Worm (Caenorhabditis elegans) whole organism, L4 larva: ENCODE data around the gene cyp-34A5.

Source experiments
- D1046.2 ChIP-seq: fragments of 200-800 bp; sonication (Bioruptor generic); IDR thresholded peaks from 2 replicates; pipeline ENCODE4 v1.3.6; 2022; ENCODE audit warnings: missing genetic modification characterization, missing compliant biosample characterization
- F26F4.8 ChIP-seq: fragments of 200-800 bp; sonication (Bioruptor generic); conservative IDR thresholded peaks from 2 replicates; pipeline ENCODE4 v1.3.6; 2022; ENCODE audit warnings: missing genetic modification characterization, missing compliant biosample characterization
- F44E2.7 ChIP-seq: fragments of 200-800 bp; sonication (Bioruptor generic); IDR thresholded peaks from 2 replicates; pipeline ENCODE4 v2.1.2; 2022; ENCODE audit warnings: missing genetic modification characterization, missing compliant biosample characterization
- T20F7.1 ChIP-seq: fragments of 200-800 bp; sonication (Bioruptor generic); optimal IDR thresholded peaks from 2 replicates; lab custom pipeline; 2018; ENCODE audit warnings: mild to moderate bottlenecking, missing genetic modification characterization, missing compliant biosample characterization
- Y5F2A.4 ChIP-seq: fragments of 200-800 bp; sonication (Bioruptor generic); optimal IDR thresholded peaks from 2 replicates; lab custom pipeline; 2018; ENCODE audit warnings: mild to moderate bottlenecking, missing genetic modification characterization, missing compliant biosample characterization
- Y75B8A.6 ChIP-seq: fragments of 200-800 bp; sonication (Bioruptor generic); IDR thresholded peaks from 2 replicates; pipeline ENCODE4 v1.3.6; 2022; ENCODE audit warnings: missing genetic modification reagents, missing genetic modification characterization, missing compliant biosample characterization
- aly-2 ChIP-seq: sonication (generic microtip); optimal IDR thresholded peaks from 2 replicates; lab custom pipeline; 2018; ENCODE audit warnings: missing biosample characterization, missing genetic modification characterization
- ama-1 ChIP-seq: fragments of 150-350 bp; optimal IDR thresholded peaks from 2 replicates; lab custom pipeline; 2014; ENCODE audit warnings: inconsistent platforms, mixed read lengths
- ceh-20 ChIP-seq: fragments of 200-800 bp; sonication (Bioruptor generic); IDR thresholded peaks from 2 replicates; pipeline ENCODE4 v1.3.6; 2022; ENCODE audit warnings: missing genetic modification reagents, missing genetic modification characterization, missing compliant biosample characterization
- ceh-32 ChIP-seq: sonication (generic microtip); optimal IDR thresholded peaks from 2 replicates; lab custom pipeline; 2016; ENCODE audit warnings: mild to moderate bottlenecking, missing genetic modification characterization, missing compliant biosample characterization; ENCODE audit not compliant: poor library complexity
- ceh-44 ChIP-seq: fragments of 200-800 bp; sonication (Bioruptor generic); IDR thresholded peaks from 2 replicates; pipeline ENCODE4 v1.3.6; 2022; ENCODE audit warnings: missing genetic modification reagents, missing genetic modification characterization, missing compliant biosample characterization
- ceh-62 ChIP-seq: sonication (generic microtip); optimal IDR thresholded peaks from 2 replicates; lab custom pipeline; 2017; ENCODE audit warnings: missing biosample characterization, missing genetic modification characterization
- ceh-82 ChIP-seq: sonication (generic microtip); optimal IDR thresholded peaks from 2 replicates; lab custom pipeline; 2017; ENCODE audit warnings: missing biosample characterization, missing genetic modification characterization
- daf-19 ChIP-seq: fragments of 200-800 bp; sonication (Bioruptor generic); conservative IDR thresholded peaks from 2 replicates; pipeline ENCODE4 v1.3.6; 2022; ENCODE audit warnings: missing genetic modification characterization, missing compliant biosample characterization
- daf-8 ChIP-seq: fragments of 200-800 bp; sonication (Bioruptor generic); IDR thresholded peaks from 2 replicates; pipeline ENCODE4 v1.3.6; 2022; ENCODE audit warnings: missing genetic modification characterization, missing compliant biosample characterization
- dmd-6 ChIP-seq: fragments of 200-800 bp; sonication (Bioruptor generic); IDR thresholded peaks from 2 replicates; pipeline ENCODE4 v1.3.6; 2022; ENCODE audit warnings: missing genetic modification reagents, missing genetic modification characterization, missing compliant biosample characterization
- dmd-9 ChIP-seq: fragments of 200-800 bp; sonication (Bioruptor generic); IDR thresholded peaks from 2 replicates; pipeline ENCODE4 v1.3.6; 2022; ENCODE audit warnings: missing genetic modification reagents, missing genetic modification characterization, missing compliant biosample characterization
- duxl-1 ChIP-seq: sonication (generic microtip); optimal IDR thresholded peaks from 2 replicates; lab custom pipeline; 2016; ENCODE audit warnings: mild to moderate bottlenecking, missing genetic modification characterization, moderate library complexity, missing compliant biosample characterization; ENCODE audit not compliant: poor library complexity
- dve-1 ChIP-seq: sonication (generic microtip); optimal IDR thresholded peaks from 2 replicates; lab custom pipeline; 2017; ENCODE audit warnings: antibody characterized with exemption, mild to moderate bottlenecking, missing genetic modification characterization, missing compliant biosample characterization; ENCODE audit not compliant: insufficient read depth
- egl-27 ChIP-seq: sonication (generic microtip); optimal IDR thresholded peaks from 3 replicates; lab custom pipeline; 2017; ENCODE audit warnings: missing biosample characterization, missing genetic modification reagents, missing genetic modification characterization
- fkh-10 ChIP-seq: fragments of 150-350 bp; optimal IDR thresholded peaks from 2 replicates; lab custom pipeline; 2014; ENCODE audit warnings: missing biosample characterization, missing genetic modification reagents, missing genetic modification characterization
- fos-1 ChIP-seq: fragments of 150-350 bp; optimal IDR thresholded peaks from 2 replicates; lab custom pipeline; 2014; ENCODE audit warnings: missing biosample characterization, missing genetic modification characterization
- hif-1 ChIP-seq, 2 experiments: sonication (generic microtip); optimal IDR thresholded peaks; 2 replicates each; lab custom pipeline; 2016 to 2017; ENCODE audit warnings: missing compliant biosample characterization in 2 of 2, missing genetic modification characterization in 2 of 2, missing genetic modification reagents in 2 of 2, missing genotype in 2 of 2, mild to moderate bottlenecking in 1 of 2
- lim-7 ChIP-seq: fragments of 200-800 bp; sonication (Bioruptor generic); IDR thresholded peaks from 2 replicates; pipeline ENCODE4 v1.3.6; 2022; ENCODE audit warnings: missing genetic modification characterization, missing compliant biosample characterization
- lin-13 ChIP-seq: fragments of 150-350 bp; optimal IDR thresholded peaks from 2 replicates; lab custom pipeline; 2014; ENCODE audit warnings: missing biosample characterization, missing genetic modification reagents, missing genetic modification characterization
- lin-29 ChIP-seq: fragments of 200-800 bp; sonication (Bioruptor generic); IDR thresholded peaks from 2 replicates; pipeline ENCODE4 v1.3.6; 2022; ENCODE audit warnings: missing genetic modification reagents, missing genetic modification characterization, missing compliant biosample characterization
- lir-3 ChIP-seq: sonication (generic microtip); optimal IDR thresholded peaks from 2 replicates; lab custom pipeline; 2016; ENCODE audit warnings: mild to moderate bottlenecking, missing genetic modification characterization, missing compliant biosample characterization
- madf-9 ChIP-seq: fragments of 200-800 bp; sonication (Bioruptor generic); conservative IDR thresholded peaks from 2 replicates; pipeline ENCODE4 v1.3.6; 2022; ENCODE audit warnings: missing genetic modification reagents, missing genetic modification characterization, missing compliant biosample characterization
- mdl-1 ChIP-seq, 2 experiments: fragments of 150-350 bp in 1 of 2; sonication (generic microtip) in 1 of 2; optimal IDR thresholded peaks; 2 replicates each; lab custom pipeline; 2014 to 2017; ENCODE audit warnings: missing biosample characterization in 2 of 2, missing genetic modification characterization in 2 of 2
- mdt-29 ChIP-seq: fragments of 200-800 bp; sonication (Bioruptor generic); IDR thresholded peaks from 2 replicates; pipeline ENCODE4 v1.3.6; 2022; ENCODE audit warnings: missing genetic modification reagents, missing genetic modification characterization, missing compliant biosample characterization
- mxl-2 ChIP-seq: fragments of 200-800 bp; sonication (Bioruptor generic); conservative IDR thresholded peaks from 2 replicates; pipeline ENCODE4 v1.3.6; 2022; ENCODE audit warnings: missing genetic modification reagents, missing genetic modification characterization, missing compliant biosample characterization
- nhr-25 ChIP-seq: sonication (generic microtip); optimal IDR thresholded peaks from 2 replicates; lab custom pipeline; 2017; ENCODE audit warnings: missing genetic modification characterization, mild to moderate bottlenecking, missing compliant biosample characterization, antibody characterized with exemption, moderate library complexity, borderline replicate concordance; ENCODE audit not compliant: insufficient read depth
- nhr-28 ChIP-seq: fragments of 150-350 bp; optimal IDR thresholded peaks from 2 replicates; lab custom pipeline; 2014; ENCODE audit warnings: missing biosample characterization, missing genetic modification characterization
- nhr-41 ChIP-seq: fragments of 200-800 bp; sonication (Bioruptor generic); IDR thresholded peaks from 2 replicates; pipeline ENCODE4 v1.3.6; 2022; ENCODE audit warnings: missing genetic modification reagents, missing genetic modification characterization, missing compliant biosample characterization
- nhr-42 ChIP-seq: fragments of 200-800 bp; sonication (Bioruptor generic); IDR thresholded peaks from 2 replicates; pipeline ENCODE4 v1.3.6; 2022; ENCODE audit warnings: missing genetic modification characterization, missing compliant biosample characterization
- nhr-48 ChIP-seq: sonication (generic microtip); optimal IDR thresholded peaks from 2 replicates; lab custom pipeline; 2016; ENCODE audit warnings: mild to moderate bottlenecking, missing genetic modification characterization, missing compliant biosample characterization
- nhr-6 ChIP-seq: fragments of 150-350 bp; optimal IDR thresholded peaks from 2 replicates; lab custom pipeline; 2014; ENCODE audit warnings: missing biosample characterization, missing genetic modification characterization
- nhr-77 ChIP-seq: fragments of 150-350 bp; optimal IDR thresholded peaks from 2 replicates; lab custom pipeline; 2014; ENCODE audit warnings: missing biosample characterization, missing genetic modification characterization
- php-3 ChIP-seq: fragments of 200-800 bp; sonication (Bioruptor generic); IDR thresholded peaks from 2 replicates; pipeline ENCODE4 v1.3.6; 2022; ENCODE audit warnings: missing genetic modification reagents, missing genetic modification characterization, missing compliant biosample characterization
- pqm-1 ChIP-seq: sonication (generic microtip); optimal IDR thresholded peaks from 2 replicates; lab custom pipeline; 2017; ENCODE audit warnings: missing biosample characterization, missing genetic modification characterization
- rbr-2 ChIP-seq: sonication (generic microtip); optimal IDR thresholded peaks from 2 replicates; lab custom pipeline; 2016; ENCODE audit warnings: missing genotype, missing genetic modification characterization, missing compliant biosample characterization
- sdz-12 ChIP-seq: fragments of 200-800 bp; sonication (Bioruptor generic); optimal IDR thresholded peaks from 2 replicates; lab custom pipeline; 2018; ENCODE audit warnings: mild to moderate bottlenecking, missing genetic modification characterization, missing compliant biosample characterization
- skn-1 ChIP-seq: fragments of 150-350 bp; optimal IDR thresholded peaks from 2 replicates; lab custom pipeline; 2014; ENCODE audit warnings: missing biosample characterization, missing genetic modification characterization
- snpc-4 ChIP-seq: fragments of 150-350 bp; optimal IDR thresholded peaks from 2 replicates; lab custom pipeline; 2014; ENCODE audit warnings: missing biosample characterization, missing genetic modification characterization
- spr-3 ChIP-seq: fragments of 200-800 bp; sonication (Bioruptor generic); optimal IDR thresholded peaks from 2 replicates; lab custom pipeline; 2018; ENCODE audit warnings: mild to moderate bottlenecking, missing genetic modification characterization, missing compliant biosample characterization
- unc-130 ChIP-seq: sonication (generic microtip); optimal IDR thresholded peaks from 2 replicates; lab custom pipeline; 2016; ENCODE audit warnings: missing genetic modification reagents, missing genetic modification characterization, missing compliant biosample characterization
- unc-62 ChIP-seq, 3 experiments: fragments of 150-350 bp in 1 of 3; sonication (generic microtip); optimal IDR thresholded peaks in 2 of 3; peaks in 1 of 3; 1 replicate in 1 of 3; 2 replicates in 2 of 3; lab custom pipeline; 2014 to 2017; ENCODE audit warnings: missing biosample characterization in 3 of 3, missing genetic modification characterization in 3 of 3, missing genetic modification reagents in 3 of 3, missing genotype in 1 of 3
- zag-1 ChIP-seq: fragments of 150-350 bp; optimal IDR thresholded peaks from 2 replicates; lab custom pipeline; 2014; ENCODE audit warnings: missing biosample characterization, missing genetic modification characterization
- zfp-2 ChIP-seq: sonication (generic microtip); optimal IDR thresholded peaks from 2 replicates; lab custom pipeline; 2016; ENCODE audit warnings: mild to moderate bottlenecking, missing genetic modification characterization, missing compliant biosample characterization
- zfp-3 ChIP-seq: fragments of 200-800 bp; sonication (Bioruptor generic); conservative IDR thresholded peaks from 2 replicates; pipeline ENCODE4 v1.3.6; 2022; ENCODE audit warnings: missing genetic modification reagents, missing genetic modification characterization, missing compliant biosample characterization
- zip-11 ChIP-seq: fragments of 200-800 bp; sonication (Bioruptor generic); IDR thresholded peaks from 2 replicates; pipeline ENCODE4 v1.3.6; 2022; ENCODE audit warnings: missing genetic modification characterization, missing compliant biosample characterization
- ztf-11 ChIP-seq: fragments of 150-350 bp; optimal IDR thresholded peaks from 2 replicates; lab custom pipeline; 2014; ENCODE audit warnings: missing biosample characterization, missing genetic modification characterization

cyp-34A5 gene

ce11 chrV:3970410-3970809 lies 12.9 kb upstream of the cyp-34A5 start, which contains the start of gene cyp-34A9 (continued):
- TF ChIP-seq php-3 (no peak), nhr-41 (GFP tag; lab: Robert Waterston, UW) (no peak), pqm-1 (tag; lab: Kevin White, UChicago) (peak; percentile 64), nhr-28 (tag; lab: Kevin White, UChicago) (peak; percentile 99), zfp-3 (GFP tag; lab: Robert Waterston, UW) (no peak), ztf-11 (tag; lab: Kevin White, UChicago) (no peak), F26F4.8 (GFP tag; lab: Robert Waterston, UW) (no peak), nhr-77 (peak; percentile 99), nhr-48 (tag; lab: Kevin White, UChicago) (no peak), ceh-62 (tag; lab: Kevin White, UChicago) (no peak), zfp-2 (no peak), zag-1 (no peak), mxl-2 (GFP tag; lab: Robert Waterston, UW) (no peak), ceh-82 (tag; lab: Kevin White, UChicago) (no peak), dve-1 (tag; lab: Kevin White, UChicago) (peak; percentile 75), egl-27 (tag; lab: Kevin White, UChicago) (no peak), ceh-32 (tag; lab: Kevin White, UChicago) (no peak), ama-1 (lab: Kevin White, UChicago) (no peak), daf-19 (GFP tag; lab: Robert Waterston, UW) (no peak), mdl-1 (tag; optimal IDR thresholded peaks at IDR 0.05; lab: Kevin White, UChicago) (no peak), zip-11 (GFP tag; lab: Robert Waterston, UW) (no peak), aly-2 (no peak), duxl-1 (tag; lab: Kevin White, UChicago) (no peak), rbr-2 (tag; lab: Kevin White, UChicago) (no peak), T20F7.1 (GFP tag; lab: Kevin White, UChicago) (no peak), F44E2.7 (no peak), spr-3 (GFP tag; lab: Kevin White, UChicago) (no peak), Y5F2A.4 (GFP tag; lab: Kevin White, UChicago) (no peak), Y75B8A.6 (GFP tag; lab: Robert Waterston, UW) (no peak), mdt-29 (GFP tag; lab: Robert Waterston, UW) (no peak), lin-13 (no peak), ceh-44 (GFP tag; lab: Robert Waterston, UW) (no peak), lin-29 (GFP tag; lab: Robert Waterston, UW) (no peak), unc-130 (GFP tag; lab: Kevin White, UChicago) (no peak), fkh-10 (GFP tag; lab: Kevin White, UChicago) (no peak), skn-1 (tag; lab: Kevin White, UChicago) (no peak), daf-8 (GFP tag; lab: Robert Waterston, UW) (no peak), hif-1 (tag; optimal IDR thresholded peaks at IDR 0.05; lab: Kevin White, UChicago) (no peak), sdz-12 (GFP tag; lab: Kevin White, UChicago) (no peak), ceh-20 (GFP tag; lab: Robert Waterston, UW) (no peak), D1046.2 (GFP tag; lab: Robert Waterston, UW) (no peak), unc-62 (GFP tag; optimal IDR thresholded peaks at IDR 0.05 in 1 of 2; lab: Kevin White, UChicago) (no peak), unc-62 (tag; optimal IDR thresholded peaks at IDR 0.05; lab: Kevin White, UChicago) (no peak), nhr-6 (no peak), snpc-4 (tag; lab: Kevin White, UChicago) (no peak), lir-3 (tag; lab: Kevin White, UChicago) (no peak), lim-7 (GFP tag; lab: Robert Waterston, UW) (no peak), fos-1 (tag; lab: Kevin White, UChicago) (no peak), dmd-6 (GFP tag; lab: Robert Waterston, UW) (peak; percentile 84), madf-9 (GFP tag; lab: Robert Waterston, UW) (no peak), nhr-25 (tag; lab: Kevin White, UChicago) (no peak), dmd-9 (GFP tag; lab: Robert Waterston, UW) (no peak), nhr-42 (GFP tag; lab: Robert Waterston, UW) (0 out of 2 replicates have a peak, but pooled peaks have one; percentile 21)
